Worm (Caenorhabditis elegans) whole organism, L1 larva: ENCODE results near the gene parp-2.
A peak's percentile ranks its signal among the peaks of the same experiment; 100 is the strongest.

Experiments used
- C16A3.4 ChIP-seq: fragments of 150-350 bp; optimal IDR thresholded peaks from 2 replicates; lab custom pipeline; 2014; ENCODE audit warnings: missing biosample characterization, missing genetic modification characterization
- F16B12.6 ChIP-seq: fragments of 150-350 bp; optimal IDR thresholded peaks from 2 replicates; lab custom pipeline; 2014; ENCODE audit warnings: missing biosample characterization, missing genetic modification characterization
- Y116A8C.19 ChIP-seq: sonication (generic microtip); optimal IDR thresholded peaks from 2 replicates; lab custom pipeline; 2016; ENCODE audit warnings: missing compliant biosample characterization, missing genetic modification characterization, borderline replicate concordance
- aha-1 ChIP-seq: fragments of 150-350 bp; optimal IDR thresholded peaks from 2 replicates; lab custom pipeline; 2014; ENCODE audit warnings: missing biosample characterization, missing genetic modification characterization
- alr-1 ChIP-seq: fragments of 200-800 bp; sonication (Bioruptor generic); optimal IDR thresholded peaks from 2 replicates; lab custom pipeline; 2018; ENCODE audit warnings: borderline replicate concordance, mild to moderate bottlenecking, missing genetic modification characterization, missing compliant biosample characterization
- blmp-1 ChIP-seq: fragments of 150-350 bp; optimal IDR thresholded peaks from 2 replicates; lab custom pipeline; 2014; ENCODE audit warnings: missing biosample characterization, missing genetic modification characterization
- ceh-82 ChIP-seq, 3 experiments: fragments of 150-350 bp in 1 of 3; sonication (generic microtip) in 2 of 3; optimal IDR thresholded peaks; 2 replicates each; lab custom pipeline; 2014 to 2017; ENCODE audit warnings: missing biosample characterization in 3 of 3, missing genetic modification characterization in 3 of 3
- ceh-88 ChIP-seq: fragments of 200-800 bp; sonication (Bioruptor generic); IDR thresholded peaks from 2 replicates; pipeline ENCODE4 v1.3.6; 2022; ENCODE audit warnings: missing genetic modification characterization, missing compliant biosample characterization
- ces-1 ChIP-seq: fragments of 150-350 bp; optimal IDR thresholded peaks from 2 replicates; lab custom pipeline; 2014; ENCODE audit warnings: missing biosample characterization, missing genetic modification reagents, missing genetic modification characterization
- dpl-1 ChIP-seq, 3 experiments: fragments of 150-350 bp in 2 of 3; sonication (generic microtip) in 1 of 3; optimal IDR thresholded peaks; 2 replicates each; lab custom pipeline; 2014 to 2017; ENCODE audit warnings: missing biosample characterization in 3 of 3, missing genetic modification characterization in 3 of 3, missing genetic modification reagents in 3 of 3
- efl-1 ChIP-seq, 4 experiments: fragments of 150-350 bp; optimal IDR thresholded peaks in 3 of 4; peaks in 1 of 4; 1 replicate in 1 of 4; 2 replicates in 3 of 4; lab custom pipeline; 2014; ENCODE audit warnings: missing biosample characterization in 2 of 4, missing genetic modification characterization in 2 of 4, missing genetic modification reagents in 2 of 4
- egl-27 ChIP-seq, 2 experiments: fragments of 150-350 bp in 1 of 2; sonication (generic microtip); optimal IDR thresholded peaks; 3 replicates each; lab custom pipeline; 2017 to 2018; ENCODE audit warnings: missing biosample characterization in 2 of 2, missing genetic modification characterization in 2 of 2, missing genetic modification reagents in 2 of 2
- elt-2 ChIP-seq: sonication (generic microtip); optimal IDR thresholded peaks from 2 replicates; lab custom pipeline; 2016; ENCODE audit warnings: missing genetic modification characterization, mild to moderate bottlenecking, inconsistent platforms, missing compliant biosample characterization, missing genetic modification reagents
- elt-3 ChIP-seq, 6 experiments: fragments of 150-350 bp in 1 of 6; sonication (generic microtip); optimal IDR thresholded peaks; 2 replicates each; lab custom pipeline; 2017 to 2018; ENCODE audit warnings: missing biosample characterization in 6 of 6, missing genetic modification characterization in 6 of 6, inconsistent platforms in 1 of 6
- fkh-4 ChIP-seq: sonication (generic microtip); optimal IDR thresholded peaks from 2 replicates; lab custom pipeline; 2016; ENCODE audit warnings: missing compliant biosample characterization, missing genetic modification characterization, borderline replicate concordance
- fkh-8 ChIP-seq: sonication (generic microtip); optimal IDR thresholded peaks from 2 replicates; lab custom pipeline; 2016; ENCODE audit warnings: mild to moderate bottlenecking, missing genetic modification characterization, missing compliant biosample characterization
- grh-1 ChIP-seq: fragments of 200-800 bp; sonication (Bioruptor generic); IDR thresholded peaks from 2 replicates; pipeline ENCODE4 v1.3.6; 2022; ENCODE audit warnings: missing genetic modification reagents, missing genetic modification characterization, missing compliant biosample characterization
- hlh-17 ChIP-seq: fragments of 200-800 bp; sonication (Bioruptor generic); optimal IDR thresholded peaks from 2 replicates; lab custom pipeline; 2018; ENCODE audit warnings: missing genetic modification characterization, mild to moderate bottlenecking, missing compliant biosample characterization, moderate library complexity, borderline replicate concordance
- hpl-2 ChIP-seq: fragments of 150-350 bp; optimal IDR thresholded peaks from 2 replicates; lab custom pipeline; 2014; ENCODE audit warnings: missing biosample characterization, missing genetic modification reagents, missing genetic modification characterization
- irx-1 ChIP-seq: sonication (generic microtip); optimal IDR thresholded peaks from 2 replicates; lab custom pipeline; 2016; ENCODE audit warnings: missing genetic modification characterization, missing compliant biosample characterization
- isw-1 ChIP-seq: fragments of 200-800 bp; sonication (Bioruptor generic); IDR thresholded peaks from 2 replicates; pipeline ENCODE4 v1.3.6; 2022; ENCODE audit warnings: missing genetic modification characterization, missing compliant biosample characterization
- lin-14 ChIP-seq: fragments of 200-800 bp; sonication (Bioruptor generic); optimal IDR thresholded peaks from 2 replicates; lab custom pipeline; 2018; ENCODE audit warnings: mild to moderate bottlenecking, missing genetic modification characterization, moderate library complexity, missing compliant biosample characterization
- lin-15B ChIP-seq: fragments of 150-350 bp; sonication (generic microtip); optimal IDR thresholded peaks from 3 replicates; lab custom pipeline; 2014; ENCODE audit warnings: missing biosample characterization, missing genetic modification characterization
- lin-35 ChIP-seq, 2 experiments: fragments of 150-350 bp; optimal IDR thresholded peaks; 2 replicates each; lab custom pipeline; 2014; ENCODE audit warnings: missing biosample characterization in 2 of 2, missing genetic modification characterization in 2 of 2, missing genetic modification reagents in 2 of 2
- lin-39 ChIP-seq: fragments of 150-350 bp; optimal IDR thresholded peaks from 2 replicates; lab custom pipeline; 2014; ENCODE audit warnings: missing biosample characterization, missing genetic modification reagents, missing genetic modification characterization
- lir-3 ChIP-seq: sonication (generic microtip); optimal IDR thresholded peaks from 2 replicates; lab custom pipeline; 2016; ENCODE audit warnings: mild to moderate bottlenecking, missing genetic modification characterization, moderate library complexity, missing compliant biosample characterization; ENCODE audit not compliant: poor library complexity
- lsy-2 ChIP-seq, 2 experiments: fragments of 150-350 bp; optimal IDR thresholded peaks; 2 replicates each; lab custom pipeline; 2014; ENCODE audit warnings: missing biosample characterization in 2 of 2, missing genetic modification characterization in 2 of 2
- mef-2 ChIP-seq: fragments of 150-350 bp; optimal IDR thresholded peaks from 2 replicates; lab custom pipeline; 2014; ENCODE audit warnings: missing biosample characterization, missing genetic modification characterization
- nhr-11 ChIP-seq: fragments of 150-350 bp; optimal IDR thresholded peaks from 2 replicates; lab custom pipeline; 2014; ENCODE audit warnings: missing biosample characterization, missing genetic modification characterization
- nhr-19 ChIP-seq: fragments of 200-800 bp; sonication (Bioruptor generic); conservative IDR thresholded peaks from 2 replicates; pipeline ENCODE4 v1.3.6; 2022; ENCODE audit warnings: missing genetic modification characterization, missing compliant biosample characterization
- nhr-71 ChIP-seq: sonication (generic microtip); optimal IDR thresholded peaks from 2 replicates; lab custom pipeline; 2016; ENCODE audit warnings: mild to moderate bottlenecking, missing genetic modification characterization, moderate library complexity, missing compliant biosample characterization
- nhr-76 ChIP-seq: sonication (generic microtip); optimal IDR thresholded peaks from 2 replicates; lab custom pipeline; 2017; ENCODE audit warnings: missing biosample characterization, missing genetic modification characterization
- nhr-85 ChIP-seq: sonication (generic microtip); peaks from one replicate; lab custom pipeline; 2016; ENCODE audit warnings: missing genetic modification characterization, inconsistent platforms, missing compliant biosample characterization
- skn-1 ChIP-seq: fragments of 150-350 bp; optimal IDR thresholded peaks from 2 replicates; lab custom pipeline; 2014; ENCODE audit warnings: missing biosample characterization, missing genetic modification characterization
- snpc-4 ChIP-seq: fragments of 150-350 bp; optimal IDR thresholded peaks from 2 replicates; lab custom pipeline; 2014; ENCODE audit warnings: missing biosample characterization, missing genetic modification characterization
- tbx-2 ChIP-seq: sonication (generic microtip); optimal IDR thresholded peaks from 2 replicates; lab custom pipeline; 2016; ENCODE audit warnings: missing genetic modification characterization, missing compliant biosample characterization
- tlp-1 ChIP-seq: fragments of 150-350 bp; optimal IDR thresholded peaks from 2 replicates; lab custom pipeline; 2014; ENCODE audit warnings: missing biosample characterization, missing genetic modification characterization
- unc-30 ChIP-seq: sonication (generic microtip); optimal IDR thresholded peaks from 2 replicates; lab custom pipeline; 2017; ENCODE audit warnings: missing biosample characterization, missing genetic modification characterization
- unc-62 ChIP-seq: fragments of 150-350 bp; optimal IDR thresholded peaks from 2 replicates; lab custom pipeline; 2014; ENCODE audit warnings: missing biosample characterization, missing genetic modification reagents, missing genetic modification characterization
- xbp-1 ChIP-seq: sonication (generic microtip); optimal IDR thresholded peaks from 2 replicates; lab custom pipeline; 2016; ENCODE audit warnings: missing genetic modification characterization, missing compliant biosample characterization
- zag-1 ChIP-seq: fragments of 150-350 bp; optimal IDR thresholded peaks from 2 replicates; lab custom pipeline; 2014; ENCODE audit warnings: missing biosample characterization, missing genetic modification characterization
- ztf-4 ChIP-seq: fragments of 150-350 bp; optimal IDR thresholded peaks from 2 replicates; lab custom pipeline; 2014; ENCODE audit warnings: missing biosample characterization, missing genetic modification characterization

parp-2 gene

ce11 chrII:9573412-9573811, 19.4 kb upstream of the parp-2 start (continued):
- TF ChIP-seq irx-1 (tag; lab: Kevin White, UChicago) (no peak), lsy-2 (tag; optimal IDR thresholded peaks at IDR 0.05; lab: Kevin White, UChicago) (peak in 1 of 2 experiments; percentile 32), egl-27 (tag; optimal IDR thresholded peaks at IDR 0.05; lab: Kevin White, UChicago) (no peak), skn-1 (tag; lab: Kevin White, UChicago) (no peak)

ce11 chrII:9574406-9574805, 18.4 kb upstream of the parp-2 start:
- TF ChIP-seq ces-1 (GFP tag; lab: Kevin White, UChicago) = no peak
- no peak for TF ChIP-seq isw-1 (GFP tag; lab: Robert Waterston, UW)
- no peak for TF ChIP-seq nhr-76
- TF ChIP-seq nhr-11 = no peak
- no peak for TF ChIP-seq xbp-1 (tag; lab: Kevin White, UChicago)
- no peak for TF ChIP-seq fkh-4 (tag; lab: Kevin White, UChicago)
- no peak for TF ChIP-seq elt-2 (tag; lab: Kevin White, UChicago)
- no peak for TF ChIP-seq unc-30
- 0 out of 2 replicates have a peak, but pooled peaks have one; percentile 28 for TF ChIP-seq grh-1
- no peak for TF ChIP-seq zag-1 (tag; lab: Kevin White, UChicago)
- TF ChIP-seq lin-14 (GFP tag; lab: Kevin White, UChicago) = peak; percentile 46
- TF ChIP-seq fkh-8 (tag; lab: Kevin White, UChicago) = peak; percentile 22
- TF ChIP-seq snpc-4 (tag; lab: Kevin White, UChicago) = no peak
- no peak for TF ChIP-seq lir-3 (tag; lab: Kevin White, UChicago)
- no peak for TF ChIP-seq tbx-2
- TF ChIP-seq efl-1 (optimal IDR thresholded peaks at IDR 0.05; lab: Kevin White, UChicago) = no peak
- TF ChIP-seq efl-1 (GFP tag; optimal IDR thresholded peaks at IDR 0.05 in 1 of 2; lab: Kevin White, UChicago) = peak in 1 of 2 experiments; percentile 65
- no peak for TF ChIP-seq lin-35 (GFP tag; optimal IDR thresholded peaks at IDR 0.05; lab: Kevin White, UChicago)
- TF ChIP-seq elt-3 (tag; optimal IDR thresholded peaks at IDR 0.05; lab: Kevin White, UChicago) = no peak
- no peak for TF ChIP-seq hlh-17 (GFP tag; lab: Kevin White, UChicago)
- no peak for TF ChIP-seq Y116A8C.19 (tag; lab: Kevin White, UChicago)
- no peak for TF ChIP-seq nhr-19 (GFP tag; lab: Robert Waterston, UW)
- no peak for TF ChIP-seq nhr-85
- no peak for TF ChIP-seq hpl-2
- no peak for TF ChIP-seq lsy-2 (tag; optimal IDR thresholded peaks at IDR 0.05; lab: Kevin White, UChicago)
- TF ChIP-seq lin-15B (tag; lab: Kevin White, UChicago) = no peak
- peak; percentile 10 for TF ChIP-seq blmp-1 (tag; lab: Kevin White, UChicago)
- no peak for TF ChIP-seq C16A3.4 (tag; lab: Kevin White, UChicago)
- no peak for TF ChIP-seq ztf-4 (tag; lab: Kevin White, UChicago)
- no peak for TF ChIP-seq unc-62 (GFP tag; lab: Kevin White, UChicago)

- TF ChIP-seq efl-1 (optimal IDR thresholded peaks at IDR 0.05; lab: Kevin White, UChicago) = no peak
- peak in 1 of 2 experiments; percentile 61 for TF ChIP-seq efl-1 (GFP tag; optimal IDR thresholded peaks at IDR 0.05 in 1 of 2; lab: Kevin White, UChicago)
- TF ChIP-seq nhr-76 = no peak
- TF ChIP-seq, all 84 proteins: peak for 1
Measured at ce11 chrII:9575670-9576069, 17.2 kb upstream of the parp-2 start, which contains the start of gene exc-7. exc-7 (plus strand) TSS chrII:9575970.

DNA sequence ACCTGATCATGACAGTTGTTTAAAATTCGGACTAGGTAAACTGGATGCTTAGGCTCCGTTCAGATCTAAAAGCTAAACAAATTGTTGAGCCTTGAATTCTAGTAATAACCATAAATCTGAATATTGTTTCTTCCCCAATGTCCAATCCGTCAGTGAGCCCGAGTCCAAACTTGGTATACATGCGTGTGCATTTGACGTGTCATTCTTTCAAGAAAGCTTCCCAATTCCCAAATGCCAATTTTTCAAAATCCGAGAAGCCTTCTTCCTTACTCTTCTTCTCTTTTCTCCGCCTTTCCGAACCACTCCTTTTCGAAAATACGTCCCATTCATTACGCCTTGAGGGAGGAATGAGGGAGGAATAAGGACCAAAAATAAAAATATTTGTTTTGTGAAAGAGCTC, 16.1 kb upstream of the parp-2 start:
- TF ChIP-seq ceh-88 (GFP tag; lab: Robert Waterston, UW) (no peak), lin-14 (GFP tag; lab: Kevin White, UChicago) (peak; percentile 15), nhr-71 (tag; lab: Kevin White, UChicago) (no peak)

DNA sequence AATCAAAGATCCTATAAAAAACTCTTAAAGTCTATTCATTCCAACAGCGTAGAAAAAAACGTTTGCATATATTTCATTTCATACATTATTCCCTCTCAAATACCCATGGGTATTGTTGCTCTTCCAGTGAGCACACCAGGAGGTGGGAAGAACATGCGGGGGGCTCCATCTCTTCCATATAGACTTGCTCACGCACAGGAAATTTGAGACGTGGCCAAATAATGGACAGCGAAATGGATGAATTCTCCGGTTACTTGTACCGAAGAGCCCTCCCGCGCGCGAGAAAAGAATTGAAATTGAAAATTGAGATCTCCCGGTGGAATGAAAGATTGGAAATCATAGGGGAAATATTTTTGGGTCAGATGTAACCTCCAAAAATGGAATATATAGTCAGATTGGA, 15.2 kb upstream of the parp-2 start:
- TF ChIP-seq lin-39 (tag; lab: Kevin White, UChicago) = no peak
- TF ChIP-seq ceh-82 (tag; optimal IDR thresholded peaks at IDR 0.05; lab: Kevin White, UChicago) = no peak
- no peak for TF ChIP-seq F16B12.6
- no peak for TF ChIP-seq aha-1
- TF ChIP-seq mef-2 (tag; lab: Kevin White, UChicago) = no peak
- no peak for TF ChIP-seq dpl-1 (GFP tag; optimal IDR thresholded peaks at IDR 0.05; lab: Kevin White, UChicago)
- TF ChIP-seq snpc-4 (tag; lab: Kevin White, UChicago) = no peak
- TF ChIP-seq lin-35 (GFP tag; optimal IDR thresholded peaks at IDR 0.05; lab: Kevin White, UChicago) = no peak
- TF ChIP-seq tlp-1 (tag; lab: Kevin White, UChicago) = no peak
- no peak for TF ChIP-seq C16A3.4 (tag; lab: Kevin White, UChicago)
- TF ChIP-seq alr-1 (tag; lab: Kevin White, UChicago) = no peak
- no peak for TF ChIP-seq Y116A8C.19 (tag; lab: Kevin White, UChicago)
- TF ChIP-seq, all 84 proteins: peak for 0
